Comparison of ENCODE assay signal across 1 fruit fly cellular context in genomic region chr2L:7032517-7032951, dm6.
TF ChIP-seq lines count a peak whose summit lies in the region.

TSS of gene Rab30 (minus strand) at chr2L:7032606.
TSS of gene Caper (plus strand) at chr2L:7032721.

TF ChIP-seq in whole organism, embryonic, 481 proteins besides CTCF, POLR2A, EP300 and RAD21 (continued from another document and continues in another):
- TF ChIP-seq CG6689 (GFP tag; IDR thresholded peaks at IDR 0.05; lab: Robert Waterston, UW) (no peak), CG9727 (GFP tag; optimal IDR thresholded peaks at IDR 0.05; lab: Kevin White, UChicago) (peak; percentile 48), ind (GFP tag; optimal IDR thresholded peaks at IDR 0.05; lab: Kevin White, UChicago) (peak; percentile 42), Hr51 (GFP tag; optimal IDR thresholded peaks at IDR 0.05; lab: Kevin White, UChicago) (peak in 1 of 2 experiments; percentile 60), ci (GFP tag; IDR thresholded peaks at IDR 0.05; lab: Robert Waterston, UW) (peak; percentile 79; the same call in 2 of the 3 replicates), slp2 (GFP tag; optimal IDR thresholded peaks at IDR 0.05; lab: Kevin White, UChicago) (no peak), dpn (GFP tag; optimal IDR thresholded peaks at IDR 0.05; lab: Kevin White, UChicago) (peak; percentile 72 to 75), Kr (GFP tag; optimal IDR thresholded peaks at IDR 0.05; lab: Kevin White, UChicago) (no peak), CG3065 (GFP tag; optimal IDR thresholded peaks at IDR 0.05; lab: Kevin White, UChicago) (no peak), Ptx1 (GFP tag; IDR thresholded peaks at IDR 0.05; lab: Robert Waterston, UW) (no peak; the same call in 1 of the 2 replicates), ewg (GFP tag; optimal IDR thresholded peaks at IDR 0.05; lab: Kevin White, UChicago) (no peak), CG42726 (GFP tag; IDR thresholded peaks at IDR 0.05; lab: Robert Waterston, UW; ENCODE audit: partially characterized antibody) (peak; percentile 98), caup (GFP tag; optimal IDR thresholded peaks at IDR 0.05; lab: Kevin White, UChicago; ENCODE audit: severe bottlenecking) (peak; percentile 52), Antp (GFP tag; optimal IDR thresholded peaks at IDR 0.05; lab: Kevin White, UChicago) (peak; percentile 77), CG15479 (GFP tag; optimal IDR thresholded peaks at IDR 0.05; lab: Kevin White, UChicago) (no peak), yki (optimal IDR thresholded peaks at IDR 0.05; lab: Kevin White, UChicago) (no peak), Spps (tag; optimal IDR thresholded peaks at IDR 0.05; lab: Kevin White, UChicago) (no peak), CG7928 (GFP tag; optimal IDR thresholded peaks at IDR 0.05; lab: Kevin White, UChicago) (peak; percentile 55), CG8281 (tag; optimal IDR thresholded peaks at IDR 0.05; lab: Kevin White, UChicago) (no peak), croc (GFP tag; conservative IDR thresholded peaks at IDR 0.05; lab: Robert Waterston, UW) (no peak), NK7.1 (GFP tag; optimal IDR thresholded peaks at IDR 0.05; lab: Kevin White, UChicago) (no peak), sisA (GFP tag; IDR thresholded peaks at IDR 0.05; lab: Robert Waterston, UW) (no peak), chm (GFP tag; IDR thresholded peaks at IDR 0.05; lab: Robert Waterston, UW) (0 out of 2 replicates have a peak, but pooled peaks have one; percentile 16), CG8290 (GFP tag; optimal IDR thresholded peaks at IDR 0.05; lab: Kevin White, UChicago) (peak; percentile 61), CG8290 (tag; optimal IDR thresholded peaks at IDR 0.05; lab: Kevin White, UChicago) (peak in 1 of 2 experiments; percentile 87), Bdp1 (GFP tag; optimal IDR thresholded peaks at IDR 0.05; lab: Kevin White, UChicago) (no peak), sug (tag; optimal IDR thresholded peaks at IDR 0.05; lab: Kevin White, UChicago) (peak; percentile 67), h (optimal IDR thresholded peaks at IDR 0.05; lab: Kevin White, UChicago) (no peak), Myb (GFP tag; optimal IDR thresholded peaks at IDR 0.05; lab: Kevin White, UChicago) (peak; percentile 75), CG7745 (tag; optimal IDR thresholded peaks at IDR 0.05; lab: Kevin White, UChicago) (peak; percentile 54), CG12236 (GFP tag; optimal IDR thresholded peaks at IDR 0.05; lab: Kevin White, UChicago) (no peak), mld (GFP tag; IDR thresholded peaks at IDR 0.05; lab: Robert Waterston, UW; ENCODE audit: partially characterized antibody) (peak; percentile 99), pzg (GFP tag; optimal IDR thresholded peaks at IDR 0.05; lab: Kevin White, UChicago) (peak; percentile 94), sc (optimal IDR thresholded peaks at IDR 0.05; lab: Kevin White, UChicago) (no peak), sc (GFP tag; optimal IDR thresholded peaks at IDR 0.05; lab: Kevin White, UChicago) (no peak), CG5953 (GFP tag; IDR thresholded peaks at IDR 0.05; lab: Robert Waterston, UW) (no peak), p53 (GFP tag; optimal IDR thresholded peaks at IDR 0.05; lab: Kevin White, UChicago) (peak; percentile 68), dmrt99B (tag; optimal IDR thresholded peaks at IDR 0.05; lab: Kevin White, UChicago) (no peak), Dek (tag; optimal IDR thresholded peaks at IDR 0.05; lab: Kevin White, UChicago) (peak; percentile 3), Scr (GFP tag; IDR thresholded peaks at IDR 0.05; lab: Robert Waterston, UW; ENCODE audit: partially characterized antibody) (peak; percentile 98), Usf (GFP tag; optimal IDR thresholded peaks at IDR 0.05; lab: Kevin White, UChicago) (no peak), danr (GFP tag; IDR thresholded peaks at IDR 0.05; lab: Robert Waterston, UW) (no peak), CG4282 (GFP tag; optimal IDR thresholded peaks at IDR 0.05; lab: Kevin White, UChicago) (no peak), lov (optimal IDR thresholded peaks at IDR 0.05; lab: Kevin White, UChicago) (no peak), lov (GFP tag; IDR thresholded peaks at IDR 0.05; lab: Robert Waterston, UW) (no peak), btn (GFP tag; optimal IDR thresholded peaks at IDR 0.05; lab: Kevin White, UChicago) (no peak), wek (GFP tag; optimal IDR thresholded peaks at IDR 0.05; lab: Kevin White, UChicago) (no peak), Trl (optimal IDR thresholded peaks at IDR 0.05; lab: Kevin White, UChicago) (no peak), Trl (GFP tag; optimal IDR thresholded peaks at IDR 0.05; lab: Kevin White, UChicago) (peak; percentile 81), CG7372 (GFP tag; IDR thresholded peaks at IDR 0.05; lab: Robert Waterston, UW) (peak; percentile 46; the same call in 1 of the 2 replicates), CHES-1-like (GFP tag; optimal IDR thresholded peaks at IDR 0.05; lab: Kevin White, UChicago) (peak; percentile 85), D19A (tag; optimal IDR thresholded peaks at IDR 0.05; lab: Kevin White, UChicago) (peak; percentile 32), Nf-YC (tag; optimal IDR thresholded peaks at IDR 0.05; lab: Kevin White, UChicago) (peak; percentile 68), E2f1 (GFP tag; IDR thresholded peaks at IDR 0.05; lab: Robert Waterston, UW) (no peak), al (GFP tag; IDR thresholded peaks at IDR 0.05; lab: Robert Waterston, UW) (peak; percentile 52), CG9437 (GFP tag; optimal IDR thresholded peaks at IDR 0.05; lab: Kevin White, UChicago) (peak; percentile 72), Nf-YB (GFP tag; optimal IDR thresholded peaks at IDR 0.05; lab: Kevin White, UChicago) (peak; percentile 35), Awh (GFP tag; IDR thresholded peaks at IDR 0.05; lab: Robert Waterston, UW) (no peak), H15 (GFP tag; IDR thresholded peaks at IDR 0.05; lab: Robert Waterston, UW) (no peak), Hand (GFP tag; optimal IDR thresholded peaks at IDR 0.05; lab: Kevin White, UChicago) (no peak), sim (GFP tag; IDR thresholded peaks at IDR 0.05; lab: Robert Waterston, UW) (no peak), Camta (GFP tag; optimal IDR thresholded peaks at IDR 0.05; lab: Kevin White, UChicago) (no peak), pfk (GFP tag; optimal IDR thresholded peaks at IDR 0.05; lab: Kevin White, UChicago) (no peak), CG2199 (GFP tag; IDR thresholded peaks at IDR 0.05; lab: Robert Waterston, UW) (no peak), CG7786 (GFP tag; optimal IDR thresholded peaks at IDR 0.05; lab: Kevin White, UChicago) (peak; percentile 43), pho (GFP tag; optimal IDR thresholded peaks at IDR 0.05; lab: Kevin White, UChicago) (peak; percentile 74), CG2202 (tag; optimal IDR thresholded peaks at IDR 0.05; lab: Kevin White, UChicago) (peak; percentile 0), Hmr (GFP tag; optimal IDR thresholded peaks at IDR 0.05; lab: Kevin White, UChicago) (no peak), dysf (GFP tag; IDR thresholded peaks at IDR 0.05; lab: Robert Waterston, UW) (no peak), Mad (GFP tag; optimal IDR thresholded peaks at IDR 0.05; lab: Kevin White, UChicago) (peak; percentile 9), CG10654 (GFP tag; optimal IDR thresholded peaks at IDR 0.05; lab: Kevin White, UChicago) (peak; percentile 46), Sin3A (optimal IDR thresholded peaks at IDR 0.05; lab: Kevin White, UChicago) (peak; percentile 73), CG8359 (GFP tag; optimal IDR thresholded peaks at IDR 0.05; lab: Kevin White, UChicago; ENCODE audit: borderline replicate concordance) (no peak), Abd-B (GFP tag; optimal IDR thresholded peaks at IDR 0.05; lab: Kevin White, UChicago) (peak; percentile 74), CG17385 (GFP tag; optimal IDR thresholded peaks at IDR 0.05; lab: Kevin White, UChicago) (peak; percentile 21), Opbp (GFP tag; IDR thresholded peaks at IDR 0.05; lab: Robert Waterston, UW; ENCODE audit: partially characterized antibody) (peak; percentile 99), CG8765 (GFP tag; IDR thresholded peaks at IDR 0.05; lab: Robert Waterston, UW) (no peak; the same call in 1 of the 2 replicates), Gsc (GFP tag; IDR thresholded peaks at IDR 0.05; lab: Robert Waterston, UW) (no peak), Oaz (GFP tag; IDR thresholded peaks at IDR 0.05; lab: Robert Waterston, UW) (no peak), CG18599 (GFP tag; optimal IDR thresholded peaks at IDR 0.05; lab: Kevin White, UChicago) (no peak), wdn (GFP tag; IDR thresholded peaks at IDR 0.05; lab: Robert Waterston, UW) (no peak), Hr3 (GFP tag; optimal IDR thresholded peaks at IDR 0.05; lab: Kevin White, UChicago) (peak; percentile 46), Gug (GFP tag; IDR thresholded peaks at IDR 0.05; lab: Robert Waterston, UW) (peak; percentile 38; the same call in 1 of the 4 replicates), cwo (GFP tag; optimal IDR thresholded peaks at IDR 0.05; lab: Kevin White, UChicago) (no peak), CG12391 (tag; optimal IDR thresholded peaks at IDR 0.05; lab: Kevin White, UChicago) (peak; percentile 65), CG8089 (GFP tag; optimal IDR thresholded peaks at IDR 0.05; lab: Kevin White, UChicago) (no peak), eyg (GFP tag; optimal IDR thresholded peaks at IDR 0.05; lab: Kevin White, UChicago) (peak; percentile 16), gem (tag; optimal IDR thresholded peaks at IDR 0.05; lab: Kevin White, UChicago) (no peak), CG1792 (GFP tag; optimal IDR thresholded peaks at IDR 0.05; lab: Kevin White, UChicago) (peak; percentile 40), E2f2 (GFP tag; IDR thresholded peaks at IDR 0.05; lab: Robert Waterston, UW) (peak; percentile 55), Fer1 (GFP tag; optimal IDR thresholded peaks at IDR 0.05; lab: Kevin White, UChicago) (peak; percentile 22), Drgx (GFP tag; IDR thresholded peaks at IDR 0.05; lab: Robert Waterston, UW) (no peak), mirr (GFP tag; optimal IDR thresholded peaks at IDR 0.05; lab: Kevin White, UChicago) (peak; percentile 45), otp (GFP tag; IDR thresholded peaks at IDR 0.05; lab: Robert Waterston, UW) (peak; percentile 37; the same call in 1 of the 3 replicates), inv (GFP tag; IDR thresholded peaks at IDR 0.05; lab: Robert Waterston, UW; ENCODE audit: partially characterized antibody) (peak; percentile 98), B-H2 (GFP tag; optimal IDR thresholded peaks at IDR 0.05; lab: Kevin White, UChicago) (peak; percentile 88), CG9932 (GFP tag; IDR thresholded peaks at IDR 0.05; lab: Robert Waterston, UW) (peak; percentile 95), sens (GFP tag; lab: Kevin White, UChicago) (peak; percentile 91), slbo (GFP tag; IDR thresholded peaks at IDR 0.05; lab: Robert Waterston, UW) (peak; percentile 79), CG11085 (GFP tag; IDR thresholded peaks at IDR 0.05; lab: Robert Waterston, UW) (no peak), CG7271 (tag; optimal IDR thresholded peaks at IDR 0.05; lab: Kevin White, UChicago) (no peak), dimm (GFP tag; IDR thresholded peaks at IDR 0.05; lab: Robert Waterston, UW) (no peak), CG1832 (GFP tag; optimal IDR thresholded peaks at IDR 0.05; lab: Kevin White, UChicago) (no peak), nerfin-1 (tag; optimal IDR thresholded peaks at IDR 0.05; lab: Kevin White, UChicago) (peak; percentile 98), CG31224 (GFP tag; IDR thresholded peaks at IDR 0.05; lab: Robert Waterston, UW) (no peak), fd64A (GFP tag; optimal IDR thresholded peaks at IDR 0.05; lab: Kevin White, UChicago) (no peak), Atf-2 (GFP tag; optimal IDR thresholded peaks at IDR 0.05; lab: Kevin White, UChicago) (no peak), CG17568 (GFP tag; optimal IDR thresholded peaks at IDR 0.05; lab: Kevin White, UChicago) (peak; percentile 13), Bteb2 (GFP tag; optimal IDR thresholded peaks at IDR 0.05; lab: Kevin White, UChicago) (peak; percentile 21), CG6854 (GFP tag; optimal IDR thresholded peaks at IDR 0.05; lab: Kevin White, UChicago) (no peak), Lim3 (GFP tag; IDR thresholded peaks at IDR 0.05; lab: Robert Waterston, UW) (no peak), CG1603 (tag; optimal IDR thresholded peaks at IDR 0.05; lab: Kevin White, UChicago) (peak; percentile 89), Doc2 (GFP tag; IDR thresholded peaks at IDR 0.05; lab: Robert Waterston, UW) (no peak), unc-4 (GFP tag; IDR thresholded peaks at IDR 0.05; lab: Robert Waterston, UW; ENCODE audit: partially characterized antibody) (peak; percentile 98), CG13775 (GFP tag; optimal IDR thresholded peaks at IDR 0.05; lab: Kevin White, UChicago) (peak; percentile 21), slou (GFP tag; optimal IDR thresholded peaks at IDR 0.05; lab: Kevin White, UChicago) (no peak), CG10321 (GFP tag; IDR thresholded peaks at IDR 0.05; lab: Robert Waterston, UW) (no peak), zen2 (GFP tag; IDR thresholded peaks at IDR 0.05; lab: Robert Waterston, UW; ENCODE audit: partially characterized antibody) (peak; percentile 99), CG12769 (tag; optimal IDR thresholded peaks at IDR 0.05; lab: Kevin White, UChicago) (peak; percentile 70), CG12155 (GFP tag; optimal IDR thresholded peaks at IDR 0.05; lab: Kevin White, UChicago) (peak; percentile 56), sima (GFP tag; optimal IDR thresholded peaks at IDR 0.05; lab: Kevin White, UChicago) (no peak), CG15514 (GFP tag; optimal IDR thresholded peaks at IDR 0.05; lab: Kevin White, UChicago) (peak; percentile 66), bcd (GFP tag; optimal IDR thresholded peaks at IDR 0.05; lab: Kevin White, UChicago) (no peak), CG10565 (GFP tag; optimal IDR thresholded peaks at IDR 0.05; lab: Kevin White, UChicago) (no peak), HmgZ (tag; optimal IDR thresholded peaks at IDR 0.05; lab: Kevin White, UChicago) (peak; percentile 90), CG2712 (tag; optimal IDR thresholded peaks at IDR 0.05; lab: Kevin White, UChicago) (peak; percentile 61), lab (GFP tag; optimal IDR thresholded peaks at IDR 0.05; lab: Kevin White, UChicago) (no peak), CG6272 (GFP tag; IDR thresholded peaks at IDR 0.05; lab: Robert Waterston, UW) (peak; percentile 61), CG16863 (GFP tag; optimal IDR thresholded peaks at IDR 0.05; lab: Kevin White, UChicago) (peak; percentile 35), klu (GFP tag; IDR thresholded peaks at IDR 0.05; lab: Robert Waterston, UW) (0 out of 2 replicates have a peak, but pooled peaks have one; percentile 28), CG34422 (GFP tag; IDR thresholded peaks at IDR 0.05; lab: Robert Waterston, UW) (peak; percentile 57; the same call in 2 of the 3 replicates), CG2678 (tag; optimal IDR thresholded peaks at IDR 0.05; lab: Kevin White, UChicago) (no peak), CG2116 (GFP tag; optimal IDR thresholded peaks at IDR 0.05; lab: Kevin White, UChicago) (peak; percentile 99), CG12104 (GFP tag; optimal IDR thresholded peaks at IDR 0.05; lab: Kevin White, UChicago) (peak; percentile 33)
